Worm (Caenorhabditis elegans): ENCODE results near the gene acl-4.

ce11 chrX:2018211-2018610, 52.0 kb downstream of the acl-4 start:
- TF ChIP-seq fkh-8 (tag; optimal IDR thresholded peaks at IDR 0.05) (no peak), ceh-88 (GFP tag; IDR thresholded peaks at IDR 0.05) (no peak), sptf-1 (tag; optimal IDR thresholded peaks at IDR 0.05) (no peak), ces-1 (GFP tag; optimal IDR thresholded peaks at IDR 0.05) (no peak), unc-62 (GFP tag; optimal IDR thresholded peaks at IDR 0.05) (no peak), ama-1 (optimal IDR thresholded peaks at IDR 0.05) (no peak), nhr-77 (tag; optimal IDR thresholded peaks at IDR 0.05) (no peak), lin-39 (tag; optimal IDR thresholded peaks at IDR 0.05) (no peak), skn-1 (tag; optimal IDR thresholded peaks at IDR 0.05) (no peak)
